Fruit fly (Drosophila melanogaster): ENCODE data around the gene CG7920.

The CG7920 gene

dm6 chr3R:30052455-30053046 lies 37.5 kb upstream of the CG7920 start, which contains the start of gene Jasper:
TSS of gene Jasper (plus strand) at chr3R:30052514.
- TF ChIP-seq gl (tag; optimal IDR thresholded peaks at IDR 0.05), result no peak
- TF ChIP-seq CG34367 (tag; optimal IDR thresholded peaks at IDR 0.05), result no peak
- no peak for TF ChIP-seq CG15710 (tag; optimal IDR thresholded peaks at IDR 0.05)
- TF ChIP-seq CG8159 (tag; optimal IDR thresholded peaks at IDR 0.05), result no peak
- TF ChIP-seq Ets98B (GFP tag; IDR thresholded peaks at IDR 0.05), result no peak
- TF ChIP-seq CG13204 (GFP tag; optimal IDR thresholded peaks at IDR 0.05), result no peak
- no peak for TF ChIP-seq Snoo (tag; optimal IDR thresholded peaks at IDR 0.05)
- no peak for TF ChIP-seq CG17806 (tag; optimal IDR thresholded peaks at IDR 0.05)
- TF ChIP-seq CG9948 (tag; optimal IDR thresholded peaks at IDR 0.05), result no peak
- no peak for TF ChIP-seq CG8301 (tag; optimal IDR thresholded peaks at IDR 0.05)
- no peak; the same call in 2 of the 3 replicates for TF ChIP-seq CG4496 (GFP tag; IDR thresholded peaks at IDR 0.05)
- no peak for TF ChIP-seq CG14655 (GFP tag; optimal IDR thresholded peaks at IDR 0.05)
- TF ChIP-seq fd96Ca (GFP tag; IDR thresholded peaks at IDR 0.05), result no peak
- TF ChIP-seq CG32121 (GFP tag; IDR thresholded peaks at IDR 0.05), result no peak
- no peak for TF ChIP-seq Pif1A (GFP tag; optimal IDR thresholded peaks at IDR 0.05)
- TF ChIP-seq CG10348 (GFP tag; IDR thresholded peaks at IDR 0.05), result no peak

- no peak for TF ChIP-seq CG4496 (GFP tag; IDR thresholded peaks at IDR 0.05)
- no peak for TF ChIP-seq Pif1A (GFP tag; optimal IDR thresholded peaks at IDR 0.05)
- TF ChIP-seq CG10348 (GFP tag; IDR thresholded peaks at IDR 0.05), result no peak
- no peak for TF ChIP-seq CG9948 (tag; optimal IDR thresholded peaks at IDR 0.05)
- TF ChIP-seq fd96Ca (GFP tag; IDR thresholded peaks at IDR 0.05), result no peak
- TF ChIP-seq CG12605 (GFP tag; IDR thresholded peaks at IDR 0.05), result no peak
- no peak for TF ChIP-seq CG8159 (tag; optimal IDR thresholded peaks at IDR 0.05)
- TF ChIP-seq CG17806 (tag; optimal IDR thresholded peaks at IDR 0.05), result no peak
- TF ChIP-seq EcR (GFP tag; optimal IDR thresholded peaks at IDR 0.05), result no peak
- no peak for TF ChIP-seq gl (tag; optimal IDR thresholded peaks at IDR 0.05)
- no peak for TF ChIP-seq CG32121 (GFP tag; IDR thresholded peaks at IDR 0.05)
- no peak for TF ChIP-seq CG8301 (tag; optimal IDR thresholded peaks at IDR 0.05)
Measured at dm6 chr3R:30051933-30052332, 36.8 kb upstream of the CG7920 start, which contains the start of gene CG15528. TSS of gene CG15528 (minus strand) at chr3R:30052112.

dm6 chr3R:30050448-30050847 lies 35.4 kb upstream of the CG7920 start:
- TF ChIP-seq CG9948 (tag; optimal IDR thresholded peaks at IDR 0.05), result no peak
- no peak for TF ChIP-seq fd96Ca (GFP tag; IDR thresholded peaks at IDR 0.05)
- no peak for TF ChIP-seq D1 (tag; optimal IDR thresholded peaks at IDR 0.05)
- TF ChIP-seq Ets98B (GFP tag; IDR thresholded peaks at IDR 0.05), result no peak
- TF ChIP-seq Snoo (tag; optimal IDR thresholded peaks at IDR 0.05), result no peak
- no peak for TF ChIP-seq CG8159 (tag; optimal IDR thresholded peaks at IDR 0.05)
- TF ChIP-seq gl (tag; optimal IDR thresholded peaks at IDR 0.05), result no peak
- TF ChIP-seq rn (GFP tag; IDR thresholded peaks at IDR 0.05), result no peak
- no peak for TF ChIP-seq CG4496 (GFP tag; IDR thresholded peaks at IDR 0.05)
- no peak for TF ChIP-seq Pif1B (GFP tag; optimal IDR thresholded peaks at IDR 0.05)
- TF ChIP-seq EcR (GFP tag; optimal IDR thresholded peaks at IDR 0.05), result no peak
- no peak for TF ChIP-seq CG32121 (GFP tag; IDR thresholded peaks at IDR 0.05)
- no peak for TF ChIP-seq CG8301 (tag; optimal IDR thresholded peaks at IDR 0.05)
- no peak for TF ChIP-seq CG12605 (GFP tag; IDR thresholded peaks at IDR 0.05)
- TF ChIP-seq CG17806 (tag; optimal IDR thresholded peaks at IDR 0.05), result no peak

dm6 chr3R:30046029-30047001 lies 31.2 kb upstream of the CG7920 start, which contains the start of the genes RpL32 and CG7943:
TSS of gene RpL32 (minus strand) at chr3R:30046161.
TSS of gene CG7943 (plus strand) at chr3R:30046470.
- TF ChIP-seq CG13204 (GFP tag; optimal IDR thresholded peaks at IDR 0.05), result no peak
- peak; percentile 84 for TF ChIP-seq CG10348 (GFP tag; IDR thresholded peaks at IDR 0.05)
- peak; percentile 95 for TF ChIP-seq fd96Ca (GFP tag; IDR thresholded peaks at IDR 0.05)
- peak; percentile 94 for TF ChIP-seq CG4496 (GFP tag; IDR thresholded peaks at IDR 0.05)
- no peak for TF ChIP-seq CG14655 (GFP tag; optimal IDR thresholded peaks at IDR 0.05)
- TF ChIP-seq D1 (tag; optimal IDR thresholded peaks at IDR 0.05), result no peak
- peak; percentile 76 for TF ChIP-seq CG9948 (tag; optimal IDR thresholded peaks at IDR 0.05)
- TF ChIP-seq CG8159 (tag; optimal IDR thresholded peaks at IDR 0.05), result peak; percentile 84
- peak; percentile 89 for TF ChIP-seq CG32121 (GFP tag; IDR thresholded peaks at IDR 0.05)
- peak; percentile 88 for TF ChIP-seq Pif1A (GFP tag; optimal IDR thresholded peaks at IDR 0.05)
- TF ChIP-seq EcR (GFP tag; optimal IDR thresholded peaks at IDR 0.05), result no peak
- TF ChIP-seq Snoo (tag; optimal IDR thresholded peaks at IDR 0.05), result peak; percentile 94
- TF ChIP-seq Ets98B (GFP tag; IDR thresholded peaks at IDR 0.05), result peak; percentile 92
- TF ChIP-seq CG34367 (tag; optimal IDR thresholded peaks at IDR 0.05), result peak; percentile 77
- TF ChIP-seq rn (GFP tag; IDR thresholded peaks at IDR 0.05), result peak; percentile 73
- TF ChIP-seq CG15710 (tag; optimal IDR thresholded peaks at IDR 0.05), result peak; percentile 83
- TF ChIP-seq CG8301 (tag; optimal IDR thresholded peaks at IDR 0.05), result peak; percentile 81
- TF ChIP-seq CG12605 (GFP tag; IDR thresholded peaks at IDR 0.05), result peak; percentile 78
- TF ChIP-seq CG17806 (tag; optimal IDR thresholded peaks at IDR 0.05), result peak; percentile 83
- TF ChIP-seq Pif1B (GFP tag; optimal IDR thresholded peaks at IDR 0.05), result peak; percentile 94
- TF ChIP-seq gl (tag; optimal IDR thresholded peaks at IDR 0.05), result peak; percentile 78

dm6 chr3R:30043139-30043744 lies 28.2 kb upstream of the CG7920 start, which contains the start of gene Sry-delta:
TSS of gene Sry-delta (plus strand) at chr3R:30043341.
- TF ChIP-seq CG9948 (tag; optimal IDR thresholded peaks at IDR 0.05), result no peak
- peak; percentile 75 for TF ChIP-seq Ets98B (GFP tag; IDR thresholded peaks at IDR 0.05)
- TF ChIP-seq CG15710 (tag; optimal IDR thresholded peaks at IDR 0.05), result peak; percentile 48
- TF ChIP-seq CG10348 (GFP tag; IDR thresholded peaks at IDR 0.05), result no peak
- no peak for TF ChIP-seq CG12605 (GFP tag; IDR thresholded peaks at IDR 0.05)
- no peak for TF ChIP-seq CG8159 (tag; optimal IDR thresholded peaks at IDR 0.05)
- peak; percentile 65 for TF ChIP-seq Snoo (tag; optimal IDR thresholded peaks at IDR 0.05)
- peak; percentile 43; the same call in 2 of the 3 replicates for TF ChIP-seq CG4496 (GFP tag; IDR thresholded peaks at IDR 0.05)
- TF ChIP-seq CG32121 (GFP tag; IDR thresholded peaks at IDR 0.05), result no peak
- TF ChIP-seq CG17806 (tag; optimal IDR thresholded peaks at IDR 0.05), result peak; percentile 23
- no peak for TF ChIP-seq EcR (GFP tag; optimal IDR thresholded peaks at IDR 0.05)
- peak; percentile 42; the same call in 1 of the 2 replicates for TF ChIP-seq rn (GFP tag; IDR thresholded peaks at IDR 0.05)
- TF ChIP-seq fd96Ca (GFP tag; IDR thresholded peaks at IDR 0.05), result peak; percentile 70; the same call in 2 of the 3 replicates
